Worm (Caenorhabditis elegans) whole organism, L4 larva: ENCODE data around the gene C30G12.6.

ENCODE experiments used
- ZK337.2 ChIP-seq: fragments of 200-800 bp; sonication (Bioruptor generic); IDR thresholded peaks from 2 replicates; pipeline ENCODE4 v1.3.6; 2022; ENCODE audit warnings: missing genetic modification reagents, missing genetic modification characterization, missing compliant biosample characterization
- aha-1 ChIP-seq: fragments of 150-350 bp; peaks from one replicate; lab custom pipeline; 2014; ENCODE audit warnings: missing biosample characterization, missing genetic modification characterization
- aly-2 ChIP-seq: sonication (generic microtip); optimal IDR thresholded peaks from 2 replicates; lab custom pipeline; 2018; ENCODE audit warnings: missing biosample characterization, missing genetic modification characterization
- attf-4 ChIP-seq: sonication (generic microtip); optimal IDR thresholded peaks from 3 replicates; lab custom pipeline; 2017; ENCODE audit warnings: missing biosample characterization, missing genetic modification characterization
- ceh-44 ChIP-seq: fragments of 200-800 bp; sonication (Bioruptor generic); IDR thresholded peaks from 2 replicates; pipeline ENCODE4 v1.3.6; 2022; ENCODE audit warnings: missing genetic modification reagents, missing genetic modification characterization, missing compliant biosample characterization
- ceh-62 ChIP-seq: sonication (generic microtip); optimal IDR thresholded peaks from 2 replicates; lab custom pipeline; 2017; ENCODE audit warnings: missing biosample characterization, missing genetic modification characterization
- cey-2 ChIP-seq: sonication (generic microtip); optimal IDR thresholded peaks from 3 replicates; lab custom pipeline; 2017; ENCODE audit warnings: missing genetic modification characterization, mild to moderate bottlenecking, missing compliant biosample characterization, antibody characterized with exemption, borderline replicate concordance; ENCODE audit not compliant: insufficient read depth
- daf-12 ChIP-seq: fragments of 150-350 bp; optimal IDR thresholded peaks from 2 replicates; lab custom pipeline; 2014; ENCODE audit warnings: missing biosample characterization, missing genetic modification reagents, missing genetic modification characterization
- daf-16 ChIP-seq, 3 experiments: sonication (generic microtip); optimal IDR thresholded peaks; 2 replicates each; lab custom pipeline; 2016 to 2017; ENCODE audit warnings: missing genetic modification characterization in 3 of 3, missing genetic modification reagents in 3 of 3, mild to moderate bottlenecking in 2 of 3, missing compliant biosample characterization in 2 of 3, missing biosample characterization in 1 of 3, moderate library complexity in 1 of 3
- daf-19 ChIP-seq: fragments of 200-800 bp; sonication (Bioruptor generic); conservative IDR thresholded peaks from 2 replicates; pipeline ENCODE4 v1.3.6; 2022; ENCODE audit warnings: missing genetic modification characterization, missing compliant biosample characterization
- daf-8 ChIP-seq: fragments of 200-800 bp; sonication (Bioruptor generic); IDR thresholded peaks from 2 replicates; pipeline ENCODE4 v1.3.6; 2022; ENCODE audit warnings: missing genetic modification characterization, missing compliant biosample characterization
- dmd-6 ChIP-seq: fragments of 200-800 bp; sonication (Bioruptor generic); IDR thresholded peaks from 2 replicates; pipeline ENCODE4 v1.3.6; 2022; ENCODE audit warnings: missing genetic modification reagents, missing genetic modification characterization, missing compliant biosample characterization
- dmd-9 ChIP-seq: fragments of 200-800 bp; sonication (Bioruptor generic); IDR thresholded peaks from 2 replicates; pipeline ENCODE4 v1.3.6; 2022; ENCODE audit warnings: missing genetic modification reagents, missing genetic modification characterization, missing compliant biosample characterization
- egl-43 ChIP-seq: fragments of 200-800 bp; sonication (Bioruptor generic); IDR thresholded peaks from 2 replicates; pipeline ENCODE4 v1.3.6; 2022; ENCODE audit warnings: missing genetic modification reagents, missing genetic modification characterization, missing compliant biosample characterization
- gei-8 ChIP-seq: fragments of 200-800 bp; sonication (Bioruptor generic); optimal IDR thresholded peaks from 2 replicates; lab custom pipeline; 2018; ENCODE audit warnings: mild to moderate bottlenecking, missing genetic modification characterization, missing compliant biosample characterization
- hif-1 ChIP-seq, 2 experiments: sonication (generic microtip); optimal IDR thresholded peaks; 2 replicates each; lab custom pipeline; 2016 to 2017; ENCODE audit warnings: missing compliant biosample characterization in 2 of 2, missing genetic modification characterization in 2 of 2, missing genetic modification reagents in 2 of 2, missing genotype in 2 of 2, mild to moderate bottlenecking in 1 of 2
- hlh-11 ChIP-seq: fragments of 200-800 bp; sonication (Bioruptor generic); optimal IDR thresholded peaks from 2 replicates; lab custom pipeline; 2018; ENCODE audit warnings: mild to moderate bottlenecking, missing genetic modification characterization, missing compliant biosample characterization
- hlh-30 ChIP-seq: sonication (generic microtip); optimal IDR thresholded peaks from 2 replicates; lab custom pipeline; 2017; ENCODE audit warnings: antibody characterized with exemption, mild to moderate bottlenecking, missing genetic modification characterization, missing compliant biosample characterization; ENCODE audit not compliant: insufficient read depth
- jun-1 ChIP-seq: fragments of 150-350 bp; optimal IDR thresholded peaks from 2 replicates; lab custom pipeline; 2014; ENCODE audit warnings: missing biosample characterization, missing genetic modification reagents, missing genetic modification characterization
- lin-1 ChIP-seq: fragments of 200-800 bp; sonication (Bioruptor generic); IDR thresholded peaks from 2 replicates; pipeline ENCODE4 v1.3.6; 2022; ENCODE audit warnings: missing genetic modification reagents, missing genetic modification characterization, missing compliant biosample characterization
- lin-13 ChIP-seq: fragments of 150-350 bp; optimal IDR thresholded peaks from 2 replicates; lab custom pipeline; 2014; ENCODE audit warnings: missing biosample characterization, missing genetic modification reagents, missing genetic modification characterization
- lin-15B ChIP-seq: fragments of 150-350 bp; sonication (generic microtip); optimal IDR thresholded peaks from 3 replicates; lab custom pipeline; 2014; ENCODE audit warnings: missing biosample characterization, missing genetic modification characterization
- lin-29 ChIP-seq: fragments of 200-800 bp; sonication (Bioruptor generic); IDR thresholded peaks from 2 replicates; pipeline ENCODE4 v1.3.6; 2022; ENCODE audit warnings: missing genetic modification reagents, missing genetic modification characterization, missing compliant biosample characterization
- lsy-2 ChIP-seq, 2 experiments: fragments of 150-350 bp in 1 of 2; sonication (generic microtip) in 1 of 2; optimal IDR thresholded peaks; 2 replicates each; lab custom pipeline; 2014 to 2017; ENCODE audit warnings: missing biosample characterization in 2 of 2, missing genetic modification characterization in 2 of 2
- mdl-1 ChIP-seq, 2 experiments: fragments of 150-350 bp in 1 of 2; sonication (generic microtip) in 1 of 2; optimal IDR thresholded peaks; 2 replicates each; lab custom pipeline; 2014 to 2017; ENCODE audit warnings: missing biosample characterization in 2 of 2, missing genetic modification characterization in 2 of 2
- mdt-29 ChIP-seq: fragments of 200-800 bp; sonication (Bioruptor generic); IDR thresholded peaks from 2 replicates; pipeline ENCODE4 v1.3.6; 2022; ENCODE audit warnings: missing genetic modification reagents, missing genetic modification characterization, missing compliant biosample characterization
- mep-1 ChIP-seq: fragments of 150-350 bp; sonication (generic microtip); optimal IDR thresholded peaks from 3 replicates; lab custom pipeline; 2014; ENCODE audit warnings: missing biosample characterization, missing genetic modification characterization
- mxl-3 ChIP-seq: fragments of 200-800 bp; sonication (Bioruptor generic); optimal IDR thresholded peaks from 2 replicates; lab custom pipeline; 2018; ENCODE audit warnings: mild to moderate bottlenecking, missing genetic modification characterization, missing compliant biosample characterization
- nhr-10 ChIP-seq: fragments of 150-350 bp; optimal IDR thresholded peaks from 2 replicates; lab custom pipeline; 2014; ENCODE audit warnings: missing biosample characterization, missing genetic modification characterization
- nhr-11 ChIP-seq: fragments of 150-350 bp; optimal IDR thresholded peaks from 2 replicates; lab custom pipeline; 2014; ENCODE audit warnings: missing biosample characterization, missing genetic modification characterization
- nhr-111 ChIP-seq: fragments of 200-800 bp; sonication (Bioruptor generic); optimal IDR thresholded peaks from 2 replicates; lab custom pipeline; 2018; ENCODE audit warnings: mild to moderate bottlenecking, missing genetic modification characterization, missing compliant biosample characterization
- nhr-25 ChIP-seq: sonication (generic microtip); optimal IDR thresholded peaks from 2 replicates; lab custom pipeline; 2017; ENCODE audit warnings: missing genetic modification characterization, mild to moderate bottlenecking, missing compliant biosample characterization, antibody characterized with exemption, moderate library complexity, borderline replicate concordance; ENCODE audit not compliant: insufficient read depth
- nhr-28 ChIP-seq: fragments of 150-350 bp; optimal IDR thresholded peaks from 2 replicates; lab custom pipeline; 2014; ENCODE audit warnings: missing biosample characterization, missing genetic modification characterization
- nhr-41 ChIP-seq: fragments of 200-800 bp; sonication (Bioruptor generic); IDR thresholded peaks from 2 replicates; pipeline ENCODE4 v1.3.6; 2022; ENCODE audit warnings: missing genetic modification reagents, missing genetic modification characterization, missing compliant biosample characterization
- nhr-77 ChIP-seq: fragments of 150-350 bp; optimal IDR thresholded peaks from 2 replicates; lab custom pipeline; 2014; ENCODE audit warnings: missing biosample characterization, missing genetic modification characterization
- pha-4 ChIP-seq, 2 experiments: fragments of 150-350 bp in 1 of 2; fragments of 200-800 bp in 1 of 2; sonication (Bioruptor generic) in 1 of 2; IDR thresholded peaks in 1 of 2; optimal IDR thresholded peaks in 1 of 2; 2 replicates each; pipeline versions ENCODE4 v1.3.6 to Lab custom; 2014 to 2022; ENCODE audit warnings: missing genetic modification characterization in 2 of 2, missing genetic modification reagents in 2 of 2, missing biosample characterization in 1 of 2, missing compliant biosample characterization in 1 of 2
- php-3 ChIP-seq: fragments of 200-800 bp; sonication (Bioruptor generic); IDR thresholded peaks from 2 replicates; pipeline ENCODE4 v1.3.6; 2022; ENCODE audit warnings: missing genetic modification reagents, missing genetic modification characterization, missing compliant biosample characterization
- skn-1 ChIP-seq: fragments of 150-350 bp; optimal IDR thresholded peaks from 2 replicates; lab custom pipeline; 2014; ENCODE audit warnings: missing biosample characterization, missing genetic modification characterization
- snpc-1.2 ChIP-seq: fragments of 200-800 bp; sonication (Bioruptor generic); IDR thresholded peaks from 2 replicates; pipeline ENCODE4 v1.3.6; 2022; ENCODE audit warnings: missing genetic modification reagents, missing genetic modification characterization, missing compliant biosample characterization
- spr-1 ChIP-seq: sonication (generic microtip); optimal IDR thresholded peaks from 2 replicates; lab custom pipeline; 2016; ENCODE audit warnings: mild to moderate bottlenecking, missing genetic modification characterization, missing compliant biosample characterization
- spr-3 ChIP-seq: fragments of 200-800 bp; sonication (Bioruptor generic); optimal IDR thresholded peaks from 2 replicates; lab custom pipeline; 2018; ENCODE audit warnings: mild to moderate bottlenecking, missing genetic modification characterization, missing compliant biosample characterization
- tra-1 ChIP-seq: fragments of 200-800 bp; sonication (Bioruptor generic); IDR thresholded peaks from 2 replicates; pipeline ENCODE4 v1.3.6; 2022; ENCODE audit warnings: missing genetic modification reagents, missing genetic modification characterization, missing compliant biosample characterization
- unc-62 ChIP-seq, 3 experiments: fragments of 150-350 bp in 1 of 3; sonication (generic microtip); optimal IDR thresholded peaks in 2 of 3; peaks in 1 of 3; 1 replicate in 1 of 3; 2 replicates in 2 of 3; lab custom pipeline; 2014 to 2017; ENCODE audit warnings: missing biosample characterization in 3 of 3, missing genetic modification characterization in 3 of 3, missing genetic modification reagents in 3 of 3, missing genotype in 1 of 3
- ztf-11 ChIP-seq: fragments of 150-350 bp; optimal IDR thresholded peaks from 2 replicates; lab custom pipeline; 2014; ENCODE audit warnings: missing biosample characterization, missing genetic modification characterization

C30G12.6 gene

ce11 chrII:7341572-7342303, 45.9 kb upstream of the C30G12.6 start (continued):
- TF ChIP-seq mdt-29 (GFP tag; lab: Robert Waterston, UW) = no peak
- TF ChIP-seq nhr-41 = no peak
- TF ChIP-seq nhr-11 (tag; lab: Kevin White, UChicago) = no peak
- peak; percentile 97 for TF ChIP-seq aha-1 (tag; lab: Kevin White, UChicago)
- no peak for TF ChIP-seq php-3 (GFP tag; lab: Robert Waterston, UW)
- no peak for TF ChIP-seq ZK337.2 (GFP tag; lab: Robert Waterston, UW)
- TF ChIP-seq unc-62 (GFP tag; optimal IDR thresholded peaks at IDR 0.05 in 1 of 2; lab: Kevin White, UChicago) = peak in 1 of 2 experiments; percentile 26
- TF ChIP-seq unc-62 (tag; optimal IDR thresholded peaks at IDR 0.05; lab: Kevin White, UChicago) = no peak
- TF ChIP-seq hlh-11 = peak; percentile 18
- TF ChIP-seq daf-12 (tag; lab: Kevin White, UChicago) = no peak
- TF ChIP-seq lin-15B (tag; lab: Kevin White, UChicago) = no peak
- TF ChIP-seq nhr-111 = no peak
- TF ChIP-seq lin-13 = no peak
- no peak for TF ChIP-seq nhr-28
- no peak for TF ChIP-seq ceh-44 (GFP tag; lab: Robert Waterston, UW)
- TF ChIP-seq tra-1 = no peak
- no peak for TF ChIP-seq gei-8
- TF ChIP-seq hif-1 (tag; optimal IDR thresholded peaks at IDR 0.05; lab: Kevin White, UChicago) = peak; percentile 55 to 73
- TF ChIP-seq aly-2 = no peak
- no peak for TF ChIP-seq ztf-11 (tag; lab: Kevin White, UChicago)
- TF ChIP-seq egl-43 (GFP tag; lab: Robert Waterston, UW) = no peak
- TF ChIP-seq snpc-1.2 (GFP tag; lab: Robert Waterston, UW) = no peak
- no peak for TF ChIP-seq spr-3 (GFP tag; lab: Kevin White, UChicago)
- TF ChIP-seq hlh-30 (tag; lab: Kevin White, UChicago) = peak; percentile 9
- TF ChIP-seq daf-19 (GFP tag; lab: Robert Waterston, UW) = no peak
- TF ChIP-seq nhr-10 (tag; lab: Kevin White, UChicago) = no peak

- TF ChIP-seq daf-12 (tag; lab: Kevin White, UChicago) (no peak), nhr-28 (peak; percentile 5), spr-1 (no peak), daf-16 (GFP tag; optimal IDR thresholded peaks at IDR 0.05; lab: Kevin White, UChicago) (no peak), daf-16 (tag; optimal IDR thresholded peaks at IDR 0.05; lab: Kevin White, UChicago) (no peak), lin-29 (no peak), jun-1 (tag; lab: Kevin White, UChicago) (no peak), dmd-9 (GFP tag; lab: Robert Waterston, UW) (no peak), ceh-44 (GFP tag; lab: Robert Waterston, UW) (no peak), skn-1 (tag; lab: Kevin White, UChicago) (no peak), dmd-6 (GFP tag; lab: Robert Waterston, UW) (0 out of 2 replicates have a peak, but pooled peaks have one; percentile 18), daf-8 (GFP tag; lab: Robert Waterston, UW) (no peak), pha-4 (GFP tag; IDR thresholded peaks at IDR 0.05; lab: Robert Waterston, UW) (no peak), pha-4 (tag; optimal IDR thresholded peaks at IDR 0.05; lab: Kevin White, UChicago) (peak; percentile 85)
Measured at ce11 chrII:7340703-7341102, 44.9 kb upstream of the C30G12.6 start.

ce11 chrII:7338995-7339394, 43.2 kb upstream of the C30G12.6 start, which contains the start of gene nhr-21:
TSS of gene nhr-21 (plus strand) at chrII:7339229.
- TF ChIP-seq mxl-3 (GFP tag; lab: Kevin White, UChicago) (peak; percentile 64), mdl-1 (tag; optimal IDR thresholded peaks at IDR 0.05; lab: Kevin White, UChicago) (peak in 1 of 2 experiments; percentile 76), nhr-25 (peak; percentile 16), nhr-77 (tag; lab: Kevin White, UChicago) (no peak), dmd-6 (GFP tag; lab: Robert Waterston, UW) (peak; percentile 57; the same call in 1 of the 2 replicates), hlh-11 (peak; percentile 70), nhr-11 (tag; lab: Kevin White, UChicago) (peak; percentile 42), attf-4 (tag; lab: Kevin White, UChicago) (no peak), ceh-62 (tag; lab: Kevin White, UChicago) (no peak), mep-1 (peak; percentile 17), unc-62 (GFP tag; optimal IDR thresholded peaks at IDR 0.05 in 1 of 2; lab: Kevin White, UChicago) (peak in 1 of 2 experiments; percentile 87), unc-62 (tag; optimal IDR thresholded peaks at IDR 0.05; lab: Kevin White, UChicago) (no peak), cey-2 (peak; percentile 19), lin-1 (GFP tag; lab: Robert Waterston, UW) (0 out of 2 replicates have a peak, but pooled peaks have one; percentile 26), hlh-30 (tag; lab: Kevin White, UChicago) (peak; percentile 79), lsy-2 (tag; optimal IDR thresholded peaks at IDR 0.05; lab: Kevin White, UChicago) (peak in 1 of 2 experiments; percentile 52), dmd-9 (GFP tag; lab: Robert Waterston, UW) (no peak)
